Worm (Caenorhabditis elegans) whole organism, L2 larva: ENCODE measurements around the gene mab-5.
"Not testable (repeated sequence)": the region's sequence is repeated elsewhere in the genome, so short reads cannot be mapped to it uniquely, and the experiment has no call there.

Experiments
- C34F6.9 ChIP-seq: fragments of 150-350 bp; optimal IDR thresholded peaks from 2 replicates; lab custom pipeline; 2014; ENCODE audit warnings: missing biosample characterization, missing genetic modification characterization
- F13H6.1 ChIP-seq: sonication (generic microtip); optimal IDR thresholded peaks from 2 replicates; lab custom pipeline; 2016; ENCODE audit warnings: missing genetic modification characterization, missing compliant biosample characterization
- R02D3.7 ChIP-seq: fragments of 150-350 bp; optimal IDR thresholded peaks from 2 replicates; lab custom pipeline; 2014; ENCODE audit warnings: missing biosample characterization, missing genetic modification characterization
- Y55F3AM.14 ChIP-seq: fragments of 200-800 bp; sonication (Bioruptor generic); optimal IDR thresholded peaks from 2 replicates; lab custom pipeline; 2018; ENCODE audit warnings: mild to moderate bottlenecking, missing genetic modification characterization, missing compliant biosample characterization
- ZK546.5 ChIP-seq: sonication (generic microtip); optimal IDR thresholded peaks from 2 replicates; lab custom pipeline; 2017; ENCODE audit warnings: missing biosample characterization, missing genetic modification characterization
- alr-1 ChIP-seq: fragments of 150-350 bp; optimal IDR thresholded peaks from 2 replicates; lab custom pipeline; 2014; ENCODE audit warnings: missing biosample characterization, missing genetic modification characterization
- aly-2 ChIP-seq: fragments of 150-350 bp; optimal IDR thresholded peaks from 2 replicates; lab custom pipeline; 2014; ENCODE audit warnings: missing biosample characterization, missing genetic modification characterization
- ama-1 ChIP-seq: fragments of 150-350 bp; optimal IDR thresholded peaks from 2 replicates; lab custom pipeline; 2018; ENCODE audit warnings: inconsistent platforms
- blmp-1 ChIP-seq: sonication (generic microtip); optimal IDR thresholded peaks from 2 replicates; lab custom pipeline; 2017; ENCODE audit warnings: missing genetic modification characterization, mild to moderate bottlenecking, missing compliant biosample characterization, antibody characterized with exemption, moderate library complexity; ENCODE audit not compliant: insufficient read depth
- ceh-82 ChIP-seq: fragments of 150-350 bp; optimal IDR thresholded peaks from 2 replicates; lab custom pipeline; 2014; ENCODE audit warnings: missing biosample characterization, missing genetic modification characterization
- crh-2 ChIP-seq: sonication (generic microtip); optimal IDR thresholded peaks from 2 replicates; lab custom pipeline; 2017; ENCODE audit warnings: missing biosample characterization, missing genetic modification characterization
- dmd-4 ChIP-seq: sonication (generic microtip); optimal IDR thresholded peaks from 2 replicates; lab custom pipeline; 2017; ENCODE audit warnings: missing biosample characterization, missing genetic modification characterization
- elt-1 ChIP-seq: fragments of 150-350 bp; optimal IDR thresholded peaks from 2 replicates; lab custom pipeline; 2014; ENCODE audit warnings: missing biosample characterization, missing genetic modification characterization
- elt-3 ChIP-seq: sonication (generic microtip); optimal IDR thresholded peaks from 2 replicates; lab custom pipeline; 2017; ENCODE audit warnings: missing biosample characterization, missing genetic modification characterization
- gmeb-1 ChIP-seq: fragments of 150-350 bp; optimal IDR thresholded peaks from 2 replicates; lab custom pipeline; 2014; ENCODE audit warnings: missing biosample characterization, missing genetic modification characterization
- lin-11 ChIP-seq: fragments of 150-350 bp; sonication (generic microtip); optimal IDR thresholded peaks from 2 replicates; lab custom pipeline; 2014; ENCODE audit warnings: missing biosample characterization, missing genetic modification characterization, inconsistent platforms, mixed read lengths
- lin-13 ChIP-seq: fragments of 150-350 bp; optimal IDR thresholded peaks from 2 replicates; lab custom pipeline; 2014; ENCODE audit warnings: missing biosample characterization, missing genetic modification reagents, missing genetic modification characterization
- lsy-2 ChIP-seq, 2 experiments: fragments of 150-350 bp in 1 of 2; sonication (generic microtip) in 1 of 2; optimal IDR thresholded peaks; 2 replicates each; lab custom pipeline; 2014 to 2017; ENCODE audit warnings: missing biosample characterization in 2 of 2, missing genetic modification characterization in 2 of 2
- mab-5 ChIP-seq: fragments of 150-350 bp; optimal IDR thresholded peaks from 2 replicates; lab custom pipeline; 2014; ENCODE audit warnings: missing biosample characterization, missing genetic modification characterization
- nhr-10 ChIP-seq: sonication (generic microtip); optimal IDR thresholded peaks from 2 replicates; lab custom pipeline; 2017; ENCODE audit warnings: missing biosample characterization, missing genetic modification characterization
- nhr-11 ChIP-seq: fragments of 150-350 bp; optimal IDR thresholded peaks from 2 replicates; lab custom pipeline; 2014; ENCODE audit warnings: missing biosample characterization, missing genetic modification characterization
- nhr-129 ChIP-seq: fragments of 150-350 bp; optimal IDR thresholded peaks from 2 replicates; lab custom pipeline; 2014; ENCODE audit warnings: missing biosample characterization, missing genetic modification characterization
- nhr-21 ChIP-seq: fragments of 150-350 bp; optimal IDR thresholded peaks from 2 replicates; lab custom pipeline; 2014; ENCODE audit warnings: missing biosample characterization, missing genetic modification characterization
- nhr-23 ChIP-seq: fragments of 150-350 bp; optimal IDR thresholded peaks from 2 replicates; lab custom pipeline; 2014; ENCODE audit warnings: missing biosample characterization, missing genetic modification reagents, missing genetic modification characterization
- nhr-237 ChIP-seq: fragments of 150-350 bp; optimal IDR thresholded peaks from 2 replicates; lab custom pipeline; 2014; ENCODE audit warnings: missing biosample characterization, missing genetic modification characterization
- nhr-25 ChIP-seq: fragments of 150-350 bp; sonication (generic microtip); optimal IDR thresholded peaks from 3 replicates; lab custom pipeline; 2014; ENCODE audit warnings: missing biosample characterization, missing genetic modification characterization
- nhr-6 ChIP-seq: fragments of 150-350 bp; optimal IDR thresholded peaks from 2 replicates; lab custom pipeline; 2014; ENCODE audit warnings: missing biosample characterization, missing genetic modification characterization
- sma-3 ChIP-seq: sonication (generic microtip); optimal IDR thresholded peaks from 2 replicates; lab custom pipeline; 2016; ENCODE audit warnings: missing genetic modification reagents, missing genetic modification characterization, missing compliant biosample characterization
- sma-9 ChIP-seq, 2 experiments: fragments of 150-350 bp in 1 of 2; sonication (generic microtip) in 1 of 2; optimal IDR thresholded peaks; 2 replicates each; lab custom pipeline; 2014 to 2016; ENCODE audit warnings: missing genetic modification characterization in 2 of 2, mild to moderate bottlenecking in 1 of 2, missing biosample characterization in 1 of 2, missing compliant biosample characterization in 1 of 2, missing genetic modification reagents in 1 of 2, moderate library complexity in 1 of 2
- unc-55 ChIP-seq: fragments of 150-350 bp; sonication (generic microtip); optimal IDR thresholded peaks from 3 replicates; lab custom pipeline; 2014; ENCODE audit warnings: missing biosample characterization, missing genetic modification reagents, missing genetic modification characterization
- unc-62 ChIP-seq: fragments of 150-350 bp; optimal IDR thresholded peaks from 2 replicates; lab custom pipeline; 2014; ENCODE audit warnings: missing biosample characterization, missing genetic modification reagents, missing genetic modification characterization
- zag-1 ChIP-seq: fragments of 150-350 bp; optimal IDR thresholded peaks from 2 replicates; lab custom pipeline; 2014; ENCODE audit warnings: missing biosample characterization, missing genetic modification characterization
- ztf-4 ChIP-seq: fragments of 150-350 bp; optimal IDR thresholded peaks from 2 replicates; lab custom pipeline; 2014; ENCODE audit warnings: missing biosample characterization, missing genetic modification characterization

The mab-5 gene

ce11 chrIII:7775983-7776440 lies 7.2 kb downstream of the mab-5 start, which contains the start of gene bath-15:
bath-15 (minus strand) TSS chrIII:7776033.
- no peak for TF ChIP-seq elt-1 (tag; lab: Kevin White, UChicago)

DNA sequence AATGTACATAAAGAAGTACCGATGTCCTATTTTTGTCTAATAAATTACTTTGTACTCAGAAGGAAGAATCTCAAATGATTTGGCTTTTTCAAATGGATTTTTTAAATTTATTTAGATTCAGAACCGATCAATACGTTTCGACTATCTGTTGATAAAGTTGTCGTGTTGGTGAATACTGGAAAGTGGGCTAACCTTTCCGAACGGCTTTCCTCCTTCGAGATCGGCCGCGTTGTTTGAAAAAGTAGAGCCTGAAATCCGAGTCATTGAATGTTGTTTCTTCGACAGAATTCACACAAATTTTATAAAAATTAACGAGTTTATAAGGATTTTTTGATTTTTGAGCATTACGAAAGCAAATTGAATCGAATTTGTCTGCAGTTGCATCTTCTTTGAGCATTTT lies 9.5 kb downstream of the mab-5 start:
- TF ChIP-seq zag-1 (tag; lab: Kevin White, UChicago) (no peak), sma-9 (GFP tag; optimal IDR thresholded peaks at IDR 0.05; lab: Kevin White, UChicago) (no peak), sma-9 (tag; optimal IDR thresholded peaks at IDR 0.05; lab: Kevin White, UChicago) (no peak), ZK546.5 (tag; lab: Kevin White, UChicago) (no peak), C34F6.9 (tag; lab: Kevin White, UChicago) (no peak), blmp-1 (no peak), Y55F3AM.14 (GFP tag; lab: Kevin White, UChicago) (no peak), unc-62 (GFP tag; lab: Kevin White, UChicago) (no peak), alr-1 (tag; lab: Kevin White, UChicago) (no peak), nhr-237 (tag; lab: Kevin White, UChicago) (no peak), ztf-4 (no peak), sma-3 (no peak), aly-2 (tag; lab: Kevin White, UChicago) (no peak), lsy-2 (tag; optimal IDR thresholded peaks at IDR 0.05; lab: Kevin White, UChicago) (no peak), gmeb-1 (tag; lab: Kevin White, UChicago) (no peak), nhr-21 (tag; lab: Kevin White, UChicago) (no peak), ama-1 (lab: Kevin White, UChicago) (no peak), elt-3 (tag; lab: Kevin White, UChicago) (no peak), lin-11 (tag; lab: Kevin White, UChicago) (no peak), nhr-23 (tag; lab: Kevin White, UChicago) (no peak)

ce11 chrIII:7772901-7773300 lies 10.4 kb downstream of the mab-5 start, which contains the start of the genes ZK686.6 and ZK686.1:
ZK686.6 (minus strand) TSS chrIII:7773001.
ZK686.1 (plus strand) TSS chrIII:7773134.
- TF ChIP-seq nhr-6 (tag; lab: Kevin White, UChicago), result no peak
- TF ChIP-seq, all 48 proteins: peak for 0

ce11 chrIII:7770986-7771385 lies 12.3 kb downstream of the mab-5 start:
- TF ChIP-seq sma-3 (peak; percentile 40), F13H6.1 (peak; percentile 45), blmp-1 (peak; percentile 13), sma-9 (GFP tag; optimal IDR thresholded peaks at IDR 0.05; lab: Kevin White, UChicago) (peak; percentile 6), crh-2 (peak; percentile 19), lsy-2 (tag; optimal IDR thresholded peaks at IDR 0.05; lab: Kevin White, UChicago) (peak; percentile 72 to 84), unc-55 (GFP tag; lab: Kevin White, UChicago) (peak; percentile 64), mab-5 (tag; lab: Kevin White, UChicago) (peak; percentile 84), C34F6.9 (tag; lab: Kevin White, UChicago) (peak; percentile 58), lin-13 (peak; percentile 37), gmeb-1 (tag; lab: Kevin White, UChicago) (peak; percentile 67), nhr-25 (tag; lab: Kevin White, UChicago) (peak; percentile 18), lin-11 (tag; lab: Kevin White, UChicago) (peak; percentile 5)
- not testable (repeated sequence) for TF ChIP-seq sma-9 (tag; optimal IDR thresholded peaks at IDR 0.05; lab: Kevin White, UChicago)

- TF ChIP-seq unc-55 (GFP tag; lab: Kevin White, UChicago) (peak; percentile 38), lsy-2 (tag; optimal IDR thresholded peaks at IDR 0.05; lab: Kevin White, UChicago) (peak; percentile 58 to 96), nhr-129 (tag; lab: Kevin White, UChicago) (peak; percentile 43), elt-1 (tag; lab: Kevin White, UChicago) (no peak), elt-3 (tag; lab: Kevin White, UChicago) (no peak), nhr-10 (no peak), lin-13 (peak; percentile 12), ceh-82 (tag; lab: Kevin White, UChicago) (no peak), gmeb-1 (tag; lab: Kevin White, UChicago) (no peak), mab-5 (tag; lab: Kevin White, UChicago) (no peak), nhr-6 (tag; lab: Kevin White, UChicago) (no peak), sma-3 (no peak), crh-2 (peak; percentile 68), nhr-23 (tag; lab: Kevin White, UChicago) (no peak), dmd-4 (tag; lab: Kevin White, UChicago) (no peak), zag-1 (tag; lab: Kevin White, UChicago) (no peak), ama-1 (lab: Kevin White, UChicago) (no peak), R02D3.7 (no peak), nhr-11 (tag; lab: Kevin White, UChicago) (no peak), nhr-237 (tag; lab: Kevin White, UChicago) (no peak), C34F6.9 (tag; lab: Kevin White, UChicago) (peak; percentile 45)
- TF ChIP-seq, all 48 proteins: peak for 6
Observed at ce11 chrIII:7769965-7770364, 13.3 kb downstream of the mab-5 start, which contains the start of gene snu-23. snu-23 (minus strand) TSS chrIII:7770120.
